Worm (Caenorhabditis elegans) whole organism, L3 larva: ENCODE measurements around the gene unc-6.

Experiments used
- R02D3.7 ChIP-seq: fragments of 150-350 bp; optimal IDR thresholded peaks from 2 replicates; lab custom pipeline; 2014; ENCODE audit warnings: missing biosample characterization, missing genetic modification characterization
- ama-1 ChIP-seq: fragments of 150-350 bp; optimal IDR thresholded peaks from 2 replicates; lab custom pipeline; 2018
- nhr-237 ChIP-seq: fragments of 150-350 bp; optimal IDR thresholded peaks from 2 replicates; lab custom pipeline; 2014; ENCODE audit warnings: missing biosample characterization, missing genetic modification characterization
- snpc-4 ChIP-seq: fragments of 150-350 bp; optimal IDR thresholded peaks from 2 replicates; lab custom pipeline; 2014; ENCODE audit warnings: missing biosample characterization, missing genetic modification characterization

- TF ChIP-seq snpc-4 (tag; lab: Kevin White, UChicago), result no peak
- TF ChIP-seq ama-1 (lab: Kevin White, UChicago), result no peak
- TF ChIP-seq R02D3.7 (tag; lab: Kevin White, UChicago), result no peak
- TF ChIP-seq nhr-237 (tag; lab: Kevin White, UChicago), result no peak
These were observed 4.6 kb downstream of the unc-6 start for ce11 chrX:6894104-6894503.
